Worm (Caenorhabditis elegans): ENCODE results near the gene F29B9.11.

DNA sequence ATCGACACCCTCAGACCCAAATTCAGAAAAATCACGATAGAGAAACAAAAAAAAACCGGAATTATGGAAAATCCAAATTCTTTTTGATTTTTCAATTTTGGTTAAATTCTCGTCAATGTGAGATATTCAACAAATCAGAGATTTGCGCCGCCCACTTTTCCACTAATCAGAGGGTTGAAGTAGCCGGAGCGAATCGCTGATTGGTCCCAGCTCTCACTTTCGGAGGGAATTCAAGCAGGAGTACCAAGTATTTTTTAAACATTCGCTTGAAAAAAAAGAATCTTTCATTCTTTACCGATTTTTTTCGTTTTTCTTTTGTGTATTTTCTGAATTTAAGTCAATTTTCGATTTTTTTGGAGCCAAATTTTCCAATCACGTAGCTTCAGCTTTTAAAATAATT is 45.9 kb upstream of the F29B9.11 start:
- TF ChIP-seq unc-39 (tag; optimal IDR thresholded peaks at IDR 0.05) (no peak), snpc-4 (tag; optimal IDR thresholded peaks at IDR 0.05) (no peak), nhr-28 (tag; optimal IDR thresholded peaks at IDR 0.05) (no peak), nhr-12 (tag; optimal IDR thresholded peaks at IDR 0.05) (no peak), mep-1 (tag; optimal IDR thresholded peaks at IDR 0.05) (no peak), sem-2 (GFP tag; optimal IDR thresholded peaks at IDR 0.05) (no peak), elt-1 (tag; optimal IDR thresholded peaks at IDR 0.05; ENCODE audit: borderline replicate concordance, insufficient read depth) (no peak), bed-3 (GFP tag; optimal IDR thresholded peaks at IDR 0.05) (no peak), pha-4 (tag; optimal IDR thresholded peaks at IDR 0.05) (no peak), ztf-11 (tag; optimal IDR thresholded peaks at IDR 0.05) (no peak), elt-3 (tag; optimal IDR thresholded peaks at IDR 0.05) (no peak), ces-1 (GFP tag; optimal IDR thresholded peaks at IDR 0.05) (no peak), lin-13 (tag; optimal IDR thresholded peaks at IDR 0.05) (no peak), unc-120 (tag; optimal IDR thresholded peaks at IDR 0.05; ENCODE audit: poor library complexity, severe bottlenecking) (no peak)
